Fruit fly (Drosophila melanogaster): Measurements from ENCODE around the gene Cp15.

- TF ChIP-seq CG6792 (GFP tag; optimal IDR thresholded peaks at IDR 0.05) (no peak), net (GFP tag; optimal IDR thresholded peaks at IDR 0.05) (no peak), svp (GFP tag) (peak; percentile 14), CG3919 (GFP tag; optimal IDR thresholded peaks at IDR 0.05) (no peak), fkh (GFP tag; optimal IDR thresholded peaks at IDR 0.05) (no peak), ss (GFP tag; optimal IDR thresholded peaks at IDR 0.05) (peak; percentile 52 to 73), CG32006 (GFP tag; optimal IDR thresholded peaks at IDR 0.05) (no peak), fd85E (GFP tag; optimal IDR thresholded peaks at IDR 0.05) (no peak), Hr39 (GFP tag; optimal IDR thresholded peaks at IDR 0.05) (no peak), CG7368 (GFP tag; optimal IDR thresholded peaks at IDR 0.05) (no peak), Gug (GFP tag; IDR thresholded peaks at IDR 0.05) (no peak), CG11294 (GFP tag; IDR thresholded peaks at IDR 0.05) (no peak), CG10669 (GFP tag; optimal IDR thresholded peaks at IDR 0.05) (peak; percentile 11), CG3032 (tag; optimal IDR thresholded peaks at IDR 0.05) (no peak)
Measured at dm6 chr3L:8774974-8775731, 46.9 kb downstream of the Cp15 start.
